Fruit fly (Drosophila melanogaster): Measurements from ENCODE around the gene Atg4a.
A peak's percentile ranks its signal among the peaks of the same experiment; 100 is the strongest.

The Atg4a gene

DNA sequence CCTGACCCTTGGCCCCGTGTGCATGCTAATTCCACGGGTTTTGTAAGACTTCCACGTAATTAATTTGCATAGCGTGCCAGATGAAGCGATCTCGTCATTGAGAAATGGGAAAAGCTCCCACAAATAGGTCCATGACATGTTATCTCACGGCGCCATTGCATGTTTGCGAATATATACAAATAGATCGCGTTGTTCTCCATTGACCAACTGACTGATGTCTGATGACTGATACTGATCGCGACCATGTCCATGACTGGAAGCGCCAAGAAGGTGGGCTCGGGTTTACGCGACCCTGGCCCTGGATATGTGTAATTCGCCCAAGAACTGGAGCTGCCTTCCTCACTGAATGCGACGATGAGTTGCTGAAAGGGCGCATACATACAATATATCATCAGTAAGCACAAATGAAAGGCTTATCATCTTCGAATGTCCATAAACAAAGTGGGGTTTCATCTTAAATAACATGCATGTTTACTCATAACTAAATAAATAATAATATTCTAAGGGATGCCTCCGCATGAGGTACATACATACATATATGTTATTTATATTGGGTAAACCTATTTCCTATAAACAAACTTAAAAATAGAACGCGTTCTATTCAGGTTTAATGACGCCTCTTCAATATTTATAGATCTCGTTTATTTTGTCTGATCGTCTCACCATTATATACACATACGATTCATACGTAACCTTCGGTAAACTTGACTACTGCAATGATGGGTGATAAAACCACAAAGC lies 42.5 kb downstream of the Atg4a start (continued):
- TF ChIP-seq fd64A (GFP tag; optimal IDR thresholded peaks at IDR 0.05) (peak; percentile 57), pzg (GFP tag; optimal IDR thresholded peaks at IDR 0.05) (no peak), CG12299 (tag; optimal IDR thresholded peaks at IDR 0.05) (peak; percentile 43), CG11723 (GFP tag; optimal IDR thresholded peaks at IDR 0.05) (peak; percentile 28), CG2199 (GFP tag; IDR thresholded peaks at IDR 0.05) (no peak), CG9876 (GFP tag; optimal IDR thresholded peaks at IDR 0.05) (no peak), run (tag; optimal IDR thresholded peaks at IDR 0.05) (peak; percentile 5), HLHmδ (GFP tag; optimal IDR thresholded peaks at IDR 0.05) (no peak), CG7839 (tag; optimal IDR thresholded peaks at IDR 0.05) (peak; percentile 37), dati (GFP tag; IDR thresholded peaks at IDR 0.05) (no peak), ewg (GFP tag; optimal IDR thresholded peaks at IDR 0.05) (peak; percentile 24), HLH54F (GFP tag; optimal IDR thresholded peaks at IDR 0.05) (no peak), gsb-n (tag; optimal IDR thresholded peaks at IDR 0.05) (peak; percentile 82), Drgx (GFP tag; IDR thresholded peaks at IDR 0.05) (no peak), CG2889 (GFP tag; IDR thresholded peaks at IDR 0.05) (no peak), slou (GFP tag; optimal IDR thresholded peaks at IDR 0.05) (no peak), Doc2 (GFP tag; IDR thresholded peaks at IDR 0.05) (no peak), Doc3 (GFP tag; IDR thresholded peaks at IDR 0.05; ENCODE audit: partially characterized antibody) (no peak), CG6683 (GFP tag; optimal IDR thresholded peaks at IDR 0.05) (no peak), croc (GFP tag; conservative IDR thresholded peaks at IDR 0.05) (no peak), dan (GFP tag; IDR thresholded peaks at IDR 0.05) (no peak), pfk (GFP tag; optimal IDR thresholded peaks at IDR 0.05) (no peak), fd102C (GFP tag; optimal IDR thresholded peaks at IDR 0.05) (no peak), Gsc (GFP tag; IDR thresholded peaks at IDR 0.05) (no peak), CG11696 (GFP tag; IDR thresholded peaks at IDR 0.05) (no peak), CG15601 (tag; optimal IDR thresholded peaks at IDR 0.05) (peak; percentile 69), BtbVII (GFP tag; optimal IDR thresholded peaks at IDR 0.05) (peak; percentile 33), her (GFP tag; optimal IDR thresholded peaks at IDR 0.05) (no peak), Dip3 (GFP tag; optimal IDR thresholded peaks at IDR 0.05) (no peak), Hsf (GFP tag; optimal IDR thresholded peaks at IDR 0.05) (no peak), gro (GFP tag; optimal IDR thresholded peaks at IDR 0.05) (no peak), CG8765 (GFP tag; IDR thresholded peaks at IDR 0.05) (no peak), CG11504 (tag; optimal IDR thresholded peaks at IDR 0.05) (peak; percentile 67), dm (GFP tag; optimal IDR thresholded peaks at IDR 0.05) (no peak), bcd (GFP tag; optimal IDR thresholded peaks at IDR 0.05) (peak; percentile 23)

dm6 chr2L:1124265-1124664 lies 43.6 kb downstream of the Atg4a start:
- TF ChIP-seq Pdp1 (GFP tag; optimal IDR thresholded peaks at IDR 0.05) (peak in 1 of 2 experiments; percentile 40), vvl (GFP tag; IDR thresholded peaks at IDR 0.05) (no peak), chinmo (GFP tag; IDR thresholded peaks at IDR 0.05; ENCODE audit: partially characterized antibody) (0 out of 4 replicates have a peak, but pooled peaks have one; percentile 6), CG11504 (tag; optimal IDR thresholded peaks at IDR 0.05) (no peak), CG11695 (GFP tag; IDR thresholded peaks at IDR 0.05) (no peak), vnd (GFP tag; IDR thresholded peaks at IDR 0.05; ENCODE audit: partially characterized antibody) (0 out of 3 replicates have a peak, but pooled peaks have one; percentile 22)

All from whole organism, embryonic.